Fruit fly (Drosophila melanogaster) whole organism: ENCODE measurements around the gene CG12592.
"Not testable (repeated sequence)": the region's sequence is repeated elsewhere in the genome, so short reads cannot be mapped to it uniquely, and the experiment has no call there.

Experiments used
- CG8478 ChIP-seq: fragments of >200 bp; optimal IDR thresholded peaks from 2 replicates; lab custom pipeline; 2018; ENCODE audit warnings: inconsistent platforms
- Dll ChIP-seq: fragments of >200 bp; optimal IDR thresholded peaks from 2 replicates; lab custom pipeline; 2017
- EcR ChIP-seq, 2 experiments: fragments of >200 bp; optimal IDR thresholded peaks; 2 replicates each; lab custom pipeline; 2017; ENCODE audit warnings: missing biosample characterization in 2 of 2, missing genetic modification characterization in 2 of 2, missing genetic modification reagents in 2 of 2
- pan ChIP-seq: fragments of >200 bp; optimal IDR thresholded peaks from 2 replicates; lab custom pipeline; 2017
- psq ChIP-seq: fragments of >200 bp; optimal IDR thresholded peaks from 2 replicates; lab custom pipeline; 2017
- usp ChIP-seq: fragments of >200 bp; optimal IDR thresholded peaks from 2 replicates; lab custom pipeline; 2017; ENCODE audit warnings: missing biosample characterization, missing genetic modification characterization, mixed read lengths

Gene CG12592

dm6 chr3R:10338042-10338441 is at the start of gene CG12592:
Gene CG12592 (plus strand): TSS chr3R:10338342.
- TF ChIP-seq Dll (lab: Kevin White, UChicago); psq; CG8478 (lab: Kevin White, UChicago): not testable (repeated sequence)

DNA sequence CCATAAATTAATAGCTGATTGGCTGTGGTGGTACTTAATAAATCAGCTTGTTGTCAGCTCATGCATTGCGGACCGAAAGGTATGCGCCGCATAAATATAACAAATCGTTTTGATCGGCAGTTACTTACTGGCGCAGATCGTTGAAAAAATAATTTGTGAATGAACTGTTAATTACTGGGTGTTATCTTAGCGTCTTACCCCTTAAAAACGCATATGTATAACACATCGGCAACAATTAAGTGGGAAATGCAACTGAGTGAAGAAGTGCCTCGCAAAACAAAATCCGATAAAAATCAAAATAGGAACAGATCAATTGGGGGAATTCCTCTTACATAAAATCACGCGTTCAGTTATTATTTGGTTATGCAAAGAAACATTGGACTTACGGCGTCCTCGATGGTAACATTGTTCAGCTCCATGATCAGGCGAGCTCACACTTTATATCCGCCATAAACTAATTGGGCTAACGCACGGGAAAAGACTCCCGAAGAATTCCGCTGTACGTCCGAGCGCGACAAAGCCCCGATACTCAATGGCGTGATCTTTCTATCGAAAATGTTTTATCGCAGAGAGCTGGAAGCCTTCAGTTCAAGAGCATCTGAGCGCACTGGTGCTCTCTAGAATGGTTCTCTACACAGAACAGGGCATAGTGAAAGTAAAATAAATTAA is 26.9 kb upstream of the CG12592 start, which contains the start of gene CG6293:
Gene CG6293, minus strand, starts transcription at position 538 of the 669 bp plus-strand sequence.
- TF ChIP-seq CG8478 (lab: Kevin White, UChicago) (no peak), psq (no peak), pan (lab: Kevin White, UChicago) (no peak)

dm6 chr3R:10311745-10312088 is 26.4 kb upstream of the CG12592 start:
- TF ChIP-seq CG8478 (lab: Kevin White, UChicago) (no peak), psq (no peak), EcR (GFP tag; optimal IDR thresholded peaks at IDR 0.05; lab: Kevin White, UChicago) (no peak), Dll (lab: Kevin White, UChicago) (no peak), usp (GFP tag; lab: Kevin White, UChicago) (no peak), pan (lab: Kevin White, UChicago) (no peak)

DNA sequence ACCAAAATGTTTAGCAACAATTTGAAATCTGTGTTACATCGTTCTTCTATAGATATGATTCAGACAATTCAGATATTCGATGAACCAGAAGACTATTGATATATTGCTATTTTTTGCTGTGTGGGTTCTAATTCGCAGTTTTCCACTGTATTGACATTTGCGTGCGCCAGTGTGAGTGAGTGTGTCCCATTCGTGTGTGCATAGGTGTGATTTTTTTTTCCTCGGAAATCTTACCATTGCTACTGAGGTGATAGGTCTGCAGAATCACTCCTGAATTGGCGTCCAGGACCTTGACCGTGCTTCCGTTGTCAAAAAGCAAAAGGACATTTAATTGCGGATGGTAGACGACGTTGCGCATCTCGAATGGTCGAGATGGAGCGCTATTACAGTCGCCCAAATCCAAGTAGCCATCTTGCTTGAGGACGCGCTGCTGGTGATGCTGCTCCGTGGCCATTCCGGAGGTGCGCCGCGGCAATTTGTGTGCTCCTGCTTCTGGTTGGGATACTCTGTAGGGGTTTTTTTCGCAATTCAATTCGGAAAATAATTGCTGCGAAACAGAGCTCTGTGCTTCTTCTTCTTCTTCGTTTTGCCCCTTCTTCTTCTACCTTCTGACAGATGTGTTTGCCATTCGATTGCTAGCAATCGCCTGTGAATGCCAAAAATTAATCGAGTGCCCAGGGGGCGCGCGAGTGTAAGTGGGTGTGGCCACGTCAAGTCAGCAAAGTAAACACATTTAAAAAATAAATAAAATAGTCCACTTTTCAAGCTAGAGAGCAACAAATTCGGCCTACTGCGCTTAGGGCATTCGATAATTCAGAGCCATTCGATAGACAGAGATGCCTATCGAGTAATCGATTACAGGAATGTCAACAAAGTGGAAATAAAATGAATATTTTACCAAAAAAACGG is 7.2 kb upstream of the CG12592 start, which contains the start of the genes Bruce and CG12818:
Gene Bruce, minus strand, starts transcription at position 620 of the 909 bp plus-strand sequence.
Gene CG12818, plus strand, starts transcription at position 848 of the 909 bp plus-strand sequence.
- TF ChIP-seq Dll (lab: Kevin White, UChicago) = peak; percentile 77
- TF ChIP-seq CG8478 (lab: Kevin White, UChicago) = no peak
- no peak for TF ChIP-seq pan (lab: Kevin White, UChicago)
- no peak for TF ChIP-seq usp (GFP tag; lab: Kevin White, UChicago)
- TF ChIP-seq psq = peak; percentile 54

dm6 chr3R:10332823-10333263 is 5.3 kb upstream of the CG12592 start, which contains the start of gene sle:
Gene sle (plus strand): TSS chr3R:10333115.
- TF ChIP-seq psq (no peak), CG8478 (lab: Kevin White, UChicago) (no peak), EcR (GFP tag; optimal IDR thresholded peaks at IDR 0.05; lab: Kevin White, UChicago) (no peak), pan (lab: Kevin White, UChicago) (no peak), Dll (lab: Kevin White, UChicago) (no peak), usp (GFP tag; lab: Kevin White, UChicago) (no peak)

dm6 chr3R:10340649-10341048 is 2.5 kb downstream of the CG12592 start, which contains the start of gene CG18545:
Gene CG18545 (plus strand): TSS chr3R:10340949.
- TF ChIP-seq EcR (GFP tag; optimal IDR thresholded peaks at IDR 0.05; lab: Kevin White, UChicago); psq; usp (GFP tag; lab: Kevin White, UChicago): not testable (repeated sequence)

DNA sequence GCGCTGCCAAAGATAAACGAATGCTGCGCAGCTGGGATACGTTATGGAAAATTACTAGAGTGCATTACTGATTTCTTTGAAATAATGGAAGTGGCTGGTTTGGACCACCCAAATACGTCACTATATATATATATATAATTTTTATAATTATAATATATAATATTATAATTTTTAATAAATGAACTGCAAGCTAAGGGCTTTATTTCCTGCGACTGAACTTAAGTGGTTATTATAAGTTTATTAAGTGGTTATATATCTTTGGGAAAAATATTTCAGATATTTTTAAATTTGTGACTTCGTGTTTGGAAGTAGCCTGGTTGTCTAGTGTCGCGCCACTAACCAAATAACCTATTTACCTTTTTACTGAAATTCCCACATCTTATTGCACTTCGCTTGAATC is 10.3 kb downstream of the CG12592 start, which contains the start of gene CG31406:
Gene CG31406, plus strand, starts transcription at position 301 of the 400 bp plus-strand sequence.
- TF ChIP-seq pan (lab: Kevin White, UChicago); EcR (GFP tag; optimal IDR thresholded peaks at IDR 0.05; lab: Kevin White, UChicago); psq: not testable (repeated sequence)

- TF ChIP-seq EcR (GFP tag; optimal IDR thresholded peaks at IDR 0.05; lab: Kevin White, UChicago) (no peak), psq (no peak), CG8478 (lab: Kevin White, UChicago) (no peak), Dll (lab: Kevin White, UChicago) (no peak), usp (GFP tag; lab: Kevin White, UChicago) (no peak), pan (lab: Kevin White, UChicago) (no peak)
These were observed 11.8 kb downstream of the CG12592 start, which contains the start of gene jumu for dm6 chr3R:10349987-10350386. Gene jumu (plus strand): TSS chr3R:10350182.

DNA sequence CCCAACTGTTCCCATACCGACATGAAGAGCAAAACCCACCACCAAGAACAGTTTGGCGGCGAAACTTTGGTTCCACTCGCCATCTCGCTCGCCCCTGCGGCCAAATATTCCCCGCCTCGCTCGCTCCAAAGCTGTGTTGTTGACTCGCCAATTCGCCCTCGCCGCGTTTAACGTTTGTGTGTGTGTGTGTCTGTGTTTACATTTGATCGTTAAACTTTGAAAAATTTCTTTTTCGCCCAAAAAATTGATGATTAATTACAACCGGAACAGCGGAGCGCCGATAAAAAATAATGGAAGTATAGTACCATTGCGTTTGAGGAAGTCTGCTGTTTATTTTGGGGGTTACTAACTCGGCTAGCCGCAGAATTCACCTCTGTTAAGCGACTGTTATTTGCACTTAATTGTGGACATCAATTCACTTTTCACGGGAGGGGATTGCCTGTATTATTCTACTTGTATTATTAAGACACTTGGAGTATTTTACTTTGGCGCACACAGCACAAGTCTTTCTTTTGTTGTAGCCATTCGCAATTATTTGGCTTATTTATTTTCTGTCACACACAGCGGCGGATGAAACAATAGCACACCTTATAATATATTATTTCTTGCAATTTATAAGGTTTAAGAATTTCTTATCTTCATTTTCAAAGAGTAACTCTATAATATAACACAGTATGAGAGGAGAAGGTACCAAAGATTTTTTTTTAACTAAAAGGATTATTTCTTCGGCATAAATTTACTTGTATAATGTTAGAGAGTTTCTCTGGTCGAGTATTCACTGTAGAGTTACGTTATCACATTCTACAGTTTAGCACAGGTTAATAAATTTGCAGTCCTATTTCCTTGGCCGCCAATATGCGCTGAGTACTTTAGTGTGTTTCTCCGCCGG is 12.8 kb downstream of the CG12592 start:
- TF ChIP-seq Dll (lab: Kevin White, UChicago) (no peak), pan (lab: Kevin White, UChicago) (no peak), EcR (GFP tag; optimal IDR thresholded peaks at IDR 0.05; lab: Kevin White, UChicago) (no peak), CG8478 (lab: Kevin White, UChicago) (no peak), usp (GFP tag; lab: Kevin White, UChicago) (no peak), psq (no peak)

DNA sequence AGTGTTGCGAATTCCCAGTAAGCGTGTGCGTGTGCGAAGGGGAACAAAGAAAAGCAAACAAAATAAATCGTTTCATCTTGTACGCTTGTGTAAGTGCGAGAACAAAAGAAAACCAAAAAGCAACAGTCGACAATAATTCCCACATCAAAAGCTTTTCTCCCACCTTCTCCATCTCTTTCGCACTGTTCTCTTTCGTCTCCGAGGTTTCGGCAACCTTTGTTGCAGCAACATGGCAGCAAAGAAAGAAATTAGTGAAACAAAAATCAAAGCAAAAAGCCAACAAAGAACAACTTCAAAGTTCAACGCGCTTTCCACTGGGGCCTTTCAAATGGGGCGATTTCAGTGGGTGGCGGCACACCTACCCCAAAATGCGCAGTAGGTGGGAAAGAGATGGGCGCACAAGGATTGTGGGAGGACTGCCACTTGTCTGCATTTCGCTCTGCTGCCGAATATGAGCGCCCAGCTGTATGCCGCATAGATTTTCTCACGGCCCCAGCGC is 13.9 kb downstream of the CG12592 start:
- TF ChIP-seq usp (GFP tag; lab: Kevin White, UChicago) = no peak
- no peak for TF ChIP-seq CG8478 (lab: Kevin White, UChicago)
- TF ChIP-seq EcR (GFP tag; optimal IDR thresholded peaks at IDR 0.05; lab: Kevin White, UChicago) = peak; percentile 44 to 79
- no peak for TF ChIP-seq psq
- TF ChIP-seq pan (lab: Kevin White, UChicago) = no peak
- TF ChIP-seq Dll (lab: Kevin White, UChicago) = no peak
